Fruit fly (Drosophila melanogaster): Measurements from ENCODE around the gene CG4174.

The CG4174 gene

DNA sequence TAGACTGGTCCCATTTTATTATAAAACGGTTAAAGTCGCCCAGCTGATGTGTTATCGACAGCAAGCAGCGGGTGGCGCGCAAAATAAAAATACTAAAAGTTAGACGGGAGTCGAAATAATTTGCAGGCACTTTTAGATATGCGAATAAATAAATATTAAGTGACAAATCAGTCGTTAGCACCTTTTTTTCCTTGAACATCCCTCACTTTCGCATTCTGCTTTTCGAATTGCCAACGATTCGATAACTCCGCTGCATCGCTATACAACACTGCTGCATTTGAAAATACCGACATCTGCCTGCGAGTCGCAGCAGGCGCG lies 4.6 kb upstream of the CG4174 start, which contains the start of gene bora (continued):
- TF ChIP-seq Sox102F (GFP tag; optimal IDR thresholded peaks at IDR 0.05): no peak
- TF ChIP-seq ems (GFP tag; optimal IDR thresholded peaks at IDR 0.05): no peak
- TF ChIP-seq mam (GFP tag; optimal IDR thresholded peaks at IDR 0.05): peak; percentile 1
- peak; percentile 73 for TF ChIP-seq Sin3A (optimal IDR thresholded peaks at IDR 0.05)
- TF ChIP-seq CG15601 (tag; optimal IDR thresholded peaks at IDR 0.05): no peak
- TF ChIP-seq Myb (GFP tag; optimal IDR thresholded peaks at IDR 0.05): peak; percentile 92
- TF ChIP-seq CG9437 (GFP tag; optimal IDR thresholded peaks at IDR 0.05): no peak
- peak; percentile 24 for TF ChIP-seq CoRest (tag; optimal IDR thresholded peaks at IDR 0.05)
- peak; percentile 44 for TF ChIP-seq BEAF-32 (GFP tag; optimal IDR thresholded peaks at IDR 0.05)
- peak; percentile 43; the same call in 1 of the 3 replicates for TF ChIP-seq HLH4C (GFP tag; IDR thresholded peaks at IDR 0.05; ENCODE audit: partially characterized antibody)
- TF ChIP-seq Rx (GFP tag; IDR thresholded peaks at IDR 0.05): 0 out of 2 replicates have a peak, but pooled peaks have one; percentile 9
- peak; percentile 74 for TF ChIP-seq CG2116 (GFP tag; optimal IDR thresholded peaks at IDR 0.05)
- peak; percentile 1 for TF ChIP-seq CG1603 (tag; optimal IDR thresholded peaks at IDR 0.05)
- no peak for TF ChIP-seq zen (tag; optimal IDR thresholded peaks at IDR 0.05)
- TF ChIP-seq CG30403 (GFP tag; optimal IDR thresholded peaks at IDR 0.05): peak; percentile 14
- no peak for TF ChIP-seq CG33213 (GFP tag; optimal IDR thresholded peaks at IDR 0.05)
- TF ChIP-seq croc (GFP tag; conservative IDR thresholded peaks at IDR 0.05): no peak
- TF ChIP-seq CG30020 (tag; optimal IDR thresholded peaks at IDR 0.05): peak; percentile 14
- TF ChIP-seq repo (GFP tag; optimal IDR thresholded peaks at IDR 0.05): no peak
- no peak for TF ChIP-seq peb (GFP tag; IDR thresholded peaks at IDR 0.05)
- peak; percentile 47 for TF ChIP-seq stwl (tag; optimal IDR thresholded peaks at IDR 0.05)
- TF ChIP-seq ewg (GFP tag; optimal IDR thresholded peaks at IDR 0.05): no peak
- TF ChIP-seq Sry-δ (GFP tag; optimal IDR thresholded peaks at IDR 0.05): peak; percentile 44
- TF ChIP-seq sens (GFP tag): peak; percentile 90
- TF ChIP-seq CG1233 (GFP tag; optimal IDR thresholded peaks at IDR 0.05): no peak
- no peak for TF ChIP-seq Bteb2 (GFP tag; optimal IDR thresholded peaks at IDR 0.05)
- peak; percentile 10 to 85 for TF ChIP-seq crp (GFP tag; optimal IDR thresholded peaks at IDR 0.05)
- peak; percentile 6 for TF ChIP-seq jumu (GFP tag; optimal IDR thresholded peaks at IDR 0.05)
- TF ChIP-seq CG16813 (GFP tag; IDR thresholded peaks at IDR 0.05; ENCODE audit: partially characterized antibody): peak; percentile 24; the same call in 1 of the 3 replicates
- TF ChIP-seq her (GFP tag; optimal IDR thresholded peaks at IDR 0.05): no peak
- no peak for TF ChIP-seq CG9817 (tag; optimal IDR thresholded peaks at IDR 0.05)
- TF ChIP-seq Deaf1 (tag; optimal IDR thresholded peaks at IDR 0.05): no peak
- no peak for TF ChIP-seq CG10321 (GFP tag; IDR thresholded peaks at IDR 0.05)
- no peak for TF ChIP-seq odd (GFP tag; optimal IDR thresholded peaks at IDR 0.05)
- peak; percentile 24 for TF ChIP-seq CG8944 (GFP tag; optimal IDR thresholded peaks at IDR 0.05)
- TF ChIP-seq phol (tag; optimal IDR thresholded peaks at IDR 0.05): peak; percentile 38
- no peak for TF ChIP-seq CG8290 (GFP tag; optimal IDR thresholded peaks at IDR 0.05)
- peak in 1 of 2 experiments; percentile 5 for TF ChIP-seq CG8290 (tag; optimal IDR thresholded peaks at IDR 0.05)
- peak in 1 of 2 experiments; percentile 20 for TF ChIP-seq Pdp1 (GFP tag; optimal IDR thresholded peaks at IDR 0.05)
- peak; percentile 16 for TF ChIP-seq nmo (GFP tag; optimal IDR thresholded peaks at IDR 0.05)
- no peak for TF ChIP-seq dm (GFP tag; optimal IDR thresholded peaks at IDR 0.05)
- TF ChIP-seq wor (GFP tag; IDR thresholded peaks at IDR 0.05): no peak
- peak; percentile 17 for TF ChIP-seq trem (tag; optimal IDR thresholded peaks at IDR 0.05)
- no peak for TF ChIP-seq fd96Cb (tag; optimal IDR thresholded peaks at IDR 0.05)
- no peak for TF ChIP-seq CG18619 (GFP tag; optimal IDR thresholded peaks at IDR 0.05)
- no peak for TF ChIP-seq Hr3 (GFP tag; optimal IDR thresholded peaks at IDR 0.05)
- no peak for TF ChIP-seq Lpt (GFP tag; optimal IDR thresholded peaks at IDR 0.05)
- TF ChIP-seq gfzf (GFP tag; optimal IDR thresholded peaks at IDR 0.05): peak; percentile 61
- no peak for TF ChIP-seq CG1529 (GFP tag; optimal IDR thresholded peaks at IDR 0.05)
- no peak for TF ChIP-seq ERR (GFP tag; optimal IDR thresholded peaks at IDR 0.05)

Measured in whole organism, embryonic.